Fruit fly (Drosophila melanogaster): ENCODE results near the gene CG6195.

Gene CG6195

DNA sequence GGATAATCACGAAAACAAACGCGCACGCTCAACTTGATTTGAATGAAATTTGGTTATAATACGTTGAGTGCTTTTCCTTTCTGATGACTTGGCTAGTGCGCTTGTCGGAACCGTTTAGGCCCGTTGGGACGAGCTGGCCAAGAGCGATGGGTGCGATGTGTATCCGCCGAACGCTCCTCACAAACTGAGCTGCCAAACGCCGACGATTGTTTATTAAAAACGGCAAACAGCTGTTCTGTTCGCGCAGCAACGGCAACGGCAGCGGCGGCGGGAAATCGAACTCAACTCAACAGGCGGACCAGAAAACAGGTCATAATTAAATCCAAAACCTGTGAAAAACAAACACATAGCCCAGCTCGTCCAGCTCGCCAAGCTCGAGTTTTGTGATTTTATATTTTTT lies 27.3 kb downstream of the CG6195 start:
- TF ChIP-seq CG33017 (tag; optimal IDR thresholded peaks at IDR 0.05) (no peak), cnc (optimal IDR thresholded peaks at IDR 0.05) (no peak), cic (GFP tag; optimal IDR thresholded peaks at IDR 0.05) (no peak), tj (GFP tag; optimal IDR thresholded peaks at IDR 0.05) (peak; percentile 2)

DNA sequence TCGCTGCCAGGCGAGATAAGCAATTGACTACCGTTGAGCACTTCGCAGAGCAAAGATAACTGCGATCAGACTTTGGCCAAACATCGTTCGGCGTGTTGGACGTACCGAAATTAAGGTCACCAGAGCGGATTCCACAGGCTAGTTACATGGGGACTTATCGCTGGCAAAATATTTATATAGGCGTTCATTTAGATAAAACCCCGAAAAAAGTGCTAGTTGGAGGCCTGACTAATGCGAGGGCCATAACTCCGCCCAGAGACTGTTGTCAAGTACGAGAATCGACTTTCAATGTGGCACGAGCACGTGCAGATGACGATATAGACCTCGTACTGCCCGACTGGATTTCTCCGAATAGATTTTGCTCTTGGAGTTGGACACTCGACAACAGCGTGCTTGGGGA lies 28.3 kb downstream of the CG6195 start:
- TF ChIP-seq CG5204 (GFP tag; optimal IDR thresholded peaks at IDR 0.05) (no peak), bab1 (GFP tag; optimal IDR thresholded peaks at IDR 0.05) (no peak), CG12768 (GFP tag; optimal IDR thresholded peaks at IDR 0.05) (no peak), Hr96 (GFP tag; optimal IDR thresholded peaks at IDR 0.05) (no peak), CG1620 (GFP tag; optimal IDR thresholded peaks at IDR 0.05) (no peak), Clk (GFP tag; optimal IDR thresholded peaks at IDR 0.05) (no peak), tj (GFP tag; optimal IDR thresholded peaks at IDR 0.05) (no peak), CG7045 (GFP tag; optimal IDR thresholded peaks at IDR 0.05) (no peak), pad (GFP tag; optimal IDR thresholded peaks at IDR 0.05) (no peak), Crg-1 (GFP tag; optimal IDR thresholded peaks at IDR 0.05) (no peak), ovo (GFP tag; optimal IDR thresholded peaks at IDR 0.05) (no peak), CG14711 (tag; optimal IDR thresholded peaks at IDR 0.05) (no peak), kay (GFP tag; ENCODE audit: borderline replicate concordance) (no peak), cic (GFP tag; optimal IDR thresholded peaks at IDR 0.05) (no peak), Mnt (GFP tag; optimal IDR thresholded peaks at IDR 0.05) (no peak), CG11617 (GFP tag; optimal IDR thresholded peaks at IDR 0.05) (no peak)

DNA sequence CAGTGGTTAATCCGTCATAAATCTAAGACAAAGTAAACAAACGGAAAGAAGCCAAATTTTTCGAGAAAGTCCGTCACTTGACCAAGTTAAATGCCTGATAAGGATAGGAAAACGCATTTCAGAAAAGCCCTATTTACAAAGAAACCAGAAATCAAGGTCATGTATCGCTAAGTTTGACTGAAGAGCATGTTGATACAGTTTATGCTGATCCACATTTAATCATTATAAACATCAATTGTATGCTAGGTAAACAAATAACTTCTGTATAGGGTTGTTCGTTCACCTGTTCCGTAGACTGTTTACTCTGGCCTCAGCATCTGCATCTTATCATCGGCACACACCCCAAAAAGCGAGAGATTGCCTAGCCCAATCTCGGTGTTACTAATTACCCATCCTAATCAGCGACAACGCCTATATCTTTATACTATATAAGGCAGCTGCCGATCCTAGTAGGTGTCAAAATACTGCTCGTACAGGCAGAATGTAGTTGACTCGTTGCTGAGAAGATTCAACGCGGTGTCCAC lies 35.2 kb downstream of the CG6195 start, which contains the start of gene CG16727:
CG16727 (plus strand) TSS at position 474 of the 524 bp plus-strand sequence.
- no peak for TF ChIP-seq CG33017 (tag; optimal IDR thresholded peaks at IDR 0.05)
- TF ChIP-seq Clk (GFP tag; optimal IDR thresholded peaks at IDR 0.05): no peak
- no peak for TF ChIP-seq CG11617 (GFP tag; optimal IDR thresholded peaks at IDR 0.05)
- TF ChIP-seq CG12768 (GFP tag; optimal IDR thresholded peaks at IDR 0.05): no peak
- no peak for TF ChIP-seq Mnt (GFP tag; optimal IDR thresholded peaks at IDR 0.05)
- TF ChIP-seq CG7101 (tag; optimal IDR thresholded peaks at IDR 0.05): no peak
- no peak for TF ChIP-seq cic (GFP tag; optimal IDR thresholded peaks at IDR 0.05)
- no peak for TF ChIP-seq CG14711 (tag; optimal IDR thresholded peaks at IDR 0.05)
- no peak for TF ChIP-seq CG1620 (GFP tag; optimal IDR thresholded peaks at IDR 0.05)
- TF ChIP-seq kay (GFP tag; ENCODE audit: borderline replicate concordance): no peak
- no peak for TF ChIP-seq bab1 (GFP tag; optimal IDR thresholded peaks at IDR 0.05)
- no peak for TF ChIP-seq ovo (GFP tag; optimal IDR thresholded peaks at IDR 0.05)
- TF ChIP-seq tj (GFP tag; optimal IDR thresholded peaks at IDR 0.05): no peak
- TF ChIP-seq toe (GFP tag; optimal IDR thresholded peaks at IDR 0.05): no peak

dm6 chr3R:19609925-19610324 lies 38.3 kb downstream of the CG6195 start, which contains the start of gene CG17752:
TSS of gene CG17752 (plus strand) at chr3R:19610225.
- TF ChIP-seq Clk (GFP tag; optimal IDR thresholded peaks at IDR 0.05) (no peak), Crg-1 (GFP tag; optimal IDR thresholded peaks at IDR 0.05) (no peak), ovo (GFP tag; optimal IDR thresholded peaks at IDR 0.05) (no peak), pad (GFP tag; optimal IDR thresholded peaks at IDR 0.05) (no peak), CG5204 (GFP tag; optimal IDR thresholded peaks at IDR 0.05) (no peak), bab1 (GFP tag; optimal IDR thresholded peaks at IDR 0.05) (no peak), kay (GFP tag; ENCODE audit: borderline replicate concordance) (no peak), Mnt (GFP tag; optimal IDR thresholded peaks at IDR 0.05) (no peak), CG11617 (GFP tag; optimal IDR thresholded peaks at IDR 0.05) (no peak), cic (GFP tag; optimal IDR thresholded peaks at IDR 0.05) (no peak), toe (GFP tag; optimal IDR thresholded peaks at IDR 0.05) (no peak), tj (GFP tag; optimal IDR thresholded peaks at IDR 0.05) (no peak), CG7101 (tag; optimal IDR thresholded peaks at IDR 0.05) (no peak), CG12768 (GFP tag; optimal IDR thresholded peaks at IDR 0.05) (no peak), CG14711 (tag; optimal IDR thresholded peaks at IDR 0.05) (no peak)

dm6 chr3R:19606954-19607353 lies 41.3 kb downstream of the CG6195 start, which contains the start of gene CG17751:
TSS of gene CG17751 (plus strand) at chr3R:19607254.
- no peak for TF ChIP-seq CG11617 (GFP tag; optimal IDR thresholded peaks at IDR 0.05)
- no peak for TF ChIP-seq CG33017 (tag; optimal IDR thresholded peaks at IDR 0.05)
- no peak for TF ChIP-seq ovo (GFP tag; optimal IDR thresholded peaks at IDR 0.05)
- no peak for TF ChIP-seq Mnt (GFP tag; optimal IDR thresholded peaks at IDR 0.05)
- TF ChIP-seq CG5204 (GFP tag; optimal IDR thresholded peaks at IDR 0.05): no peak
- no peak for TF ChIP-seq kay (GFP tag; ENCODE audit: borderline replicate concordance)
- no peak for TF ChIP-seq pad (GFP tag; optimal IDR thresholded peaks at IDR 0.05)
- TF ChIP-seq tj (GFP tag; optimal IDR thresholded peaks at IDR 0.05): no peak
- TF ChIP-seq bab1 (GFP tag; optimal IDR thresholded peaks at IDR 0.05): no peak
- no peak for TF ChIP-seq CG1620 (GFP tag; optimal IDR thresholded peaks at IDR 0.05)
- TF ChIP-seq CG14711 (tag; optimal IDR thresholded peaks at IDR 0.05): no peak
- no peak for TF ChIP-seq cnc (optimal IDR thresholded peaks at IDR 0.05)
- TF ChIP-seq Clk (GFP tag; optimal IDR thresholded peaks at IDR 0.05): no peak
- no peak for TF ChIP-seq cic (GFP tag; optimal IDR thresholded peaks at IDR 0.05)
- TF ChIP-seq CG12768 (GFP tag; optimal IDR thresholded peaks at IDR 0.05): no peak
- no peak for TF ChIP-seq Crg-1 (GFP tag; optimal IDR thresholded peaks at IDR 0.05)
- TF ChIP-seq Hr96 (GFP tag; optimal IDR thresholded peaks at IDR 0.05): no peak
- no peak for TF ChIP-seq CG7101 (tag; optimal IDR thresholded peaks at IDR 0.05)
- no peak for TF ChIP-seq toe (GFP tag; optimal IDR thresholded peaks at IDR 0.05)

DNA sequence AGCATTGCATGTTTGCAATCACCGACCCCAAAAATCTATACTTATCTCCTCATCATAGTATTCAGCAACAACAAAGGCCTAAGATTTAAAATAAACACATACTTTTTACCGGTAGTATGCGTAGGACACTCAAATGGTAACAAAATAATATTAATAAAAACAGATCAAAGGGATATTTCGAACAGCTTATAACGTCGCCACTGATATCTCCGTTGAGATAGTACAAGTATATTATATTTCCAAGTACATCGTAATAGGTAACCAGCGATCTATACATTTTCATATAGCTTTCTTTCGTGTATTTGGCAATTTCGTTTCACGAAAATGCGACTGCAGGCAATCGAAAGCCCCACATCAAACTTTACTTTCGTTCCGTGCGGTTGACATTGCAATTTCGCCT lies 45.2 kb downstream of the CG6195 start, which contains the start of gene CG7342:
CG7342 (plus strand) TSS at position 380 of the 400 bp plus-strand sequence.
- TF ChIP-seq kay (GFP tag; ENCODE audit: borderline replicate concordance): no peak
- TF ChIP-seq tj (GFP tag; optimal IDR thresholded peaks at IDR 0.05): no peak
- no peak for TF ChIP-seq Mnt (GFP tag; optimal IDR thresholded peaks at IDR 0.05)
- TF ChIP-seq CG12768 (GFP tag; optimal IDR thresholded peaks at IDR 0.05): no peak
- no peak for TF ChIP-seq CG5204 (GFP tag; optimal IDR thresholded peaks at IDR 0.05)
- TF ChIP-seq Crg-1 (GFP tag; optimal IDR thresholded peaks at IDR 0.05): no peak
- TF ChIP-seq ovo (GFP tag; optimal IDR thresholded peaks at IDR 0.05): no peak
- no peak for TF ChIP-seq CG7045 (GFP tag; optimal IDR thresholded peaks at IDR 0.05)
- TF ChIP-seq CG1620 (GFP tag; optimal IDR thresholded peaks at IDR 0.05): no peak
- no peak for TF ChIP-seq cic (GFP tag; optimal IDR thresholded peaks at IDR 0.05)
- TF ChIP-seq cnc (optimal IDR thresholded peaks at IDR 0.05): no peak

Data from whole organism, adult.